Worm (Caenorhabditis elegans): ENCODE data around the gene ora-1.

DNA sequence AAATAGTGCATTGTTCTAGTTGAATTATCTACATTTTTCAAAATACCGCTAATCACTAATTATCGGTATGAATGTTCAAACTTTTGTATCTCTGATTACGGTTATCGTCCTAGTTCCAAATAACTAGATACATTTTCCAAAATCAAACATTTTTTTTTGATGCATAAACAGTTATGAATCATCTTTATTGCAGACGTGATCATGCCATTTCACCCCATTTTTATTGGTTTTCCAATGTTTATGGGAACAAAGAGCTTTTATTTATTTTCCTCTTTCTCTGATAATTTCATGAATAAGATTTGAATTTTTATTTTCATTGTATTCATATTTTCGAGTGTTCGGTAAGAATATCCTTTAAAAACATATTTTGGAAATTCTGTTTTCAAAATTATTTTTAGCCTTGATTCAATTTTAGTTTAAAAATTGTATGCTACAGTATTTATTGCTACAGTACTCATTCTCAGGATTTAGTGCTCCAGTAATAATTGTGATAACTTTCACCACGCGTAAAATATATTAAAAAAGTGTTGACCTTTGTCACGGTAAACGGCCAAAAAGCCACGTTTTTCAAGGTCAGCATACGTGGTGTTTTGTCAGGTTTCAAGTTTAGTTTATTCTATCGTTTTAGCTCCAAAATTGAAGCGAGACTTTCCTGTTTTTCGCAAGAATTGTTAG, 20.9 kb upstream of the ora-1 start, which contains the start of gene csr-1:
- TF ChIP-seq ets-4 (GFP tag; optimal IDR thresholded peaks at IDR 0.05) (no peak), dpl-1 (GFP tag; optimal IDR thresholded peaks at IDR 0.05) (no peak), unc-62 (GFP tag; optimal IDR thresholded peaks at IDR 0.05) (no peak), hrde-1 (tag; optimal IDR thresholded peaks at IDR 0.05; ENCODE audit: borderline replicate concordance) (no peak), F49E8.2 (tag; optimal IDR thresholded peaks at IDR 0.05; ENCODE audit: insufficient read depth) (no peak), fkh-3 (tag; optimal IDR thresholded peaks at IDR 0.05) (no peak), nfya-1 (tag; optimal IDR thresholded peaks at IDR 0.05; ENCODE audit: borderline replicate concordance, insufficient read depth) (no peak)
